Worm (Caenorhabditis elegans) whole organism, L3 larva: ENCODE measurements around the gene Y43B11AR.1.
A peak's percentile ranks its signal among the peaks of the same experiment; 100 is the strongest.

Experiments
- aly-2 ChIP-seq: fragments of 150-350 bp; optimal IDR thresholded peaks from 2 replicates; lab custom pipeline; 2014; ENCODE audit warnings: missing biosample characterization, missing genetic modification characterization
- ama-1 ChIP-seq: fragments of 150-350 bp; optimal IDR thresholded peaks from 2 replicates; lab custom pipeline; 2018
- ceh-16 ChIP-seq: sonication (generic microtip); optimal IDR thresholded peaks from 2 replicates; lab custom pipeline; 2017; ENCODE audit warnings: missing biosample characterization, missing genetic modification characterization
- ceh-9 ChIP-seq: sonication (generic microtip); optimal IDR thresholded peaks from 2 replicates; lab custom pipeline; 2018; ENCODE audit warnings: missing biosample characterization, missing genetic modification characterization
- egl-27 ChIP-seq: sonication (generic microtip); optimal IDR thresholded peaks from 4 replicates; lab custom pipeline; 2017; ENCODE audit warnings: missing biosample characterization, missing genetic modification reagents, missing genetic modification characterization
- egl-5 ChIP-seq: fragments of 150-350 bp; optimal IDR thresholded peaks from 2 replicates; lab custom pipeline; 2017; ENCODE audit warnings: missing biosample characterization, missing genetic modification reagents, missing genetic modification characterization, inconsistent platforms
- elt-2 ChIP-seq: sonication (generic microtip); optimal IDR thresholded peaks from 2 replicates; lab custom pipeline; 2016; ENCODE audit warnings: missing genetic modification reagents, mild to moderate bottlenecking, missing genetic modification characterization, missing compliant biosample characterization
- elt-3 ChIP-seq, 3 experiments: fragments of 150-350 bp in 1 of 3; sonication (generic microtip) in 2 of 3; optimal IDR thresholded peaks; 2 replicates in 2 of 3; 4 replicates in 1 of 3; lab custom pipeline; 2014 to 2017; ENCODE audit warnings: missing biosample characterization in 3 of 3, missing genetic modification characterization in 3 of 3
- eor-1 ChIP-seq, 2 experiments: fragments of 150-350 bp; optimal IDR thresholded peaks; 2 replicates each; lab custom pipeline; 2014 to 2018; ENCODE audit warnings: missing biosample characterization in 2 of 2, missing genetic modification characterization in 2 of 2
- fkh-10 ChIP-seq: sonication (generic microtip); optimal IDR thresholded peaks from 2 replicates; lab custom pipeline; 2017; ENCODE audit warnings: missing biosample characterization, missing genetic modification reagents, missing genetic modification characterization
- hmg-11 ChIP-seq: sonication (generic microtip); optimal IDR thresholded peaks from 2 replicates; lab custom pipeline; 2016; ENCODE audit warnings: missing genetic modification characterization, missing compliant biosample characterization
- lin-15B ChIP-seq: fragments of 150-350 bp; optimal IDR thresholded peaks from 2 replicates; lab custom pipeline; 2014; ENCODE audit warnings: missing biosample characterization, missing genetic modification characterization
- lin-39 ChIP-seq: fragments of 150-350 bp; optimal IDR thresholded peaks from 2 replicates; lab custom pipeline; 2018; ENCODE audit warnings: missing biosample characterization, missing genetic modification reagents, missing genetic modification characterization
- mdl-1 ChIP-seq: fragments of 150-350 bp; optimal IDR thresholded peaks from 2 replicates; lab custom pipeline; 2014; ENCODE audit warnings: missing biosample characterization, missing genetic modification characterization
- mml-1 ChIP-seq: fragments of 150-350 bp; sonication (generic microtip); optimal IDR thresholded peaks from 3 replicates; lab custom pipeline; 2014; ENCODE audit warnings: missing biosample characterization, missing genetic modification characterization
- nfya-1 ChIP-seq: sonication (generic microtip); optimal IDR thresholded peaks from 2 replicates; lab custom pipeline; 2017; ENCODE audit warnings: missing genetic modification characterization, mild to moderate bottlenecking, missing compliant biosample characterization, antibody characterized with exemption, moderate library complexity; ENCODE audit not compliant: insufficient read depth
- nhr-11 ChIP-seq: fragments of 150-350 bp; optimal IDR thresholded peaks from 2 replicates; lab custom pipeline; 2014; ENCODE audit warnings: missing biosample characterization, missing genetic modification characterization
- nhr-23 ChIP-seq: fragments of 150-350 bp; optimal IDR thresholded peaks from 2 replicates; lab custom pipeline; 2014; ENCODE audit warnings: missing biosample characterization, missing genetic modification reagents, missing genetic modification characterization
- nhr-25 ChIP-seq: sonication (generic microtip); optimal IDR thresholded peaks from 2 replicates; lab custom pipeline; 2017; ENCODE audit warnings: missing biosample characterization, missing genetic modification characterization
- nhr-28 ChIP-seq: fragments of 150-350 bp; optimal IDR thresholded peaks from 2 replicates; lab custom pipeline; 2014; ENCODE audit warnings: missing biosample characterization, missing genetic modification characterization
- nhr-43 ChIP-seq: sonication (generic microtip); optimal IDR thresholded peaks from 2 replicates; lab custom pipeline; 2016; ENCODE audit warnings: mild to moderate bottlenecking, missing genetic modification characterization, missing compliant biosample characterization; ENCODE audit not compliant: poor library complexity, severe bottlenecking
- nhr-67 ChIP-seq: fragments of 150-350 bp; optimal IDR thresholded peaks from 2 replicates; lab custom pipeline; 2014; ENCODE audit warnings: missing biosample characterization, missing genetic modification characterization
- nhr-76 ChIP-seq: fragments of 150-350 bp; sonication (generic microtip); optimal IDR thresholded peaks from 5 replicates; lab custom pipeline; 2014; ENCODE audit warnings: missing biosample characterization, missing genetic modification characterization
- nhr-77 ChIP-seq: fragments of 150-350 bp; optimal IDR thresholded peaks from 2 replicates; lab custom pipeline; 2014; ENCODE audit warnings: missing biosample characterization, missing genetic modification characterization
- pha-4 ChIP-seq: fragments of 150-350 bp; optimal IDR thresholded peaks from 2 replicates; lab custom pipeline; 2014; ENCODE audit warnings: missing biosample characterization, missing genetic modification reagents, missing genetic modification characterization
- pqm-1 ChIP-seq: fragments of 150-350 bp; optimal IDR thresholded peaks from 2 replicates; lab custom pipeline; 2017; ENCODE audit warnings: missing biosample characterization, missing genetic modification characterization, inconsistent platforms
- sea-2 ChIP-seq: fragments of 150-350 bp; sonication (generic microtip); optimal IDR thresholded peaks from 4 replicates; lab custom pipeline; 2014; ENCODE audit warnings: missing biosample characterization, missing genetic modification reagents, missing genetic modification characterization
- snpc-4 ChIP-seq: fragments of 150-350 bp; optimal IDR thresholded peaks from 2 replicates; lab custom pipeline; 2014; ENCODE audit warnings: missing biosample characterization, missing genetic modification characterization
- unc-39 ChIP-seq: sonication (generic microtip); optimal IDR thresholded peaks from 4 replicates; lab custom pipeline; 2017; ENCODE audit warnings: missing biosample characterization, missing genetic modification characterization
- unc-62 ChIP-seq: fragments of 150-350 bp; sonication (generic microtip); optimal IDR thresholded peaks from 4 replicates; lab custom pipeline; 2014; ENCODE audit warnings: missing biosample characterization, missing genetic modification reagents, missing genetic modification characterization
- ztf-11 ChIP-seq: fragments of 150-350 bp; optimal IDR thresholded peaks from 2 replicates; lab custom pipeline; 2014; ENCODE audit warnings: missing biosample characterization, missing genetic modification characterization
- ztf-4 ChIP-seq: fragments of 150-350 bp; optimal IDR thresholded peaks from 2 replicates; lab custom pipeline; 2014; ENCODE audit warnings: missing biosample characterization, missing genetic modification characterization

Gene Y43B11AR.1

ce11 chrIV:7094216-7094758 is 13.0 kb downstream of the Y43B11AR.1 start, which contains the start of gene deb-1:
Gene deb-1 (minus strand): TSS chrIV:7094266.
- no peak for TF ChIP-seq nhr-77 (tag; lab: Kevin White, UChicago)
- TF ChIP-seq ztf-11 (tag; lab: Kevin White, UChicago): no peak
- TF ChIP-seq elt-2 (tag; lab: Kevin White, UChicago): peak; percentile 75
- no peak for TF ChIP-seq ama-1 (lab: Kevin White, UChicago)
- TF ChIP-seq pqm-1 (tag; lab: Kevin White, UChicago): peak; percentile 24
- TF ChIP-seq pha-4 (tag; lab: Kevin White, UChicago): peak; percentile 85
- TF ChIP-seq nhr-67 (tag; lab: Kevin White, UChicago): no peak
- no peak for TF ChIP-seq aly-2 (tag; lab: Kevin White, UChicago)
- no peak for TF ChIP-seq sea-2 (GFP tag; lab: Kevin White, UChicago)

- peak; percentile 72 for TF ChIP-seq nhr-23 (tag; lab: Kevin White, UChicago)
- TF ChIP-seq ceh-9 (tag; lab: Kevin White, UChicago): no peak
- TF ChIP-seq mml-1 (tag; lab: Kevin White, UChicago): no peak
- TF ChIP-seq eor-1 (tag; optimal IDR thresholded peaks at IDR 0.05; lab: Kevin White, UChicago): no peak
- TF ChIP-seq pha-4 (tag; lab: Kevin White, UChicago): peak; percentile 24
- TF ChIP-seq snpc-4 (tag; lab: Kevin White, UChicago): peak; percentile 43
- TF ChIP-seq, all 47 proteins: peak for 3
Measured at ce11 chrIV:7095396-7095964, 14.2 kb downstream of the Y43B11AR.1 start.

- TF ChIP-seq nfya-1: no peak
- peak; percentile 0 for TF ChIP-seq lin-39 (tag; lab: Kevin White, UChicago)
- TF ChIP-seq, all 47 proteins: peak for 1
Measured at ce11 chrIV:7096097-7096496, 14.8 kb downstream of the Y43B11AR.1 start.

- no peak for TF ChIP-seq ceh-16 (tag; lab: Kevin White, UChicago)
- TF ChIP-seq nhr-28 (tag; lab: Kevin White, UChicago): no peak
- TF ChIP-seq egl-27: no peak
- no peak for TF ChIP-seq hmg-11
- no peak for TF ChIP-seq fkh-10 (GFP tag; lab: Kevin White, UChicago)
- TF ChIP-seq nhr-67 (tag; lab: Kevin White, UChicago): no peak
- TF ChIP-seq nhr-76 (tag; lab: Kevin White, UChicago): no peak
- no peak for TF ChIP-seq elt-3 (tag; optimal IDR thresholded peaks at IDR 0.05; lab: Kevin White, UChicago)
- TF ChIP-seq ceh-9 (tag; lab: Kevin White, UChicago): no peak
- no peak for TF ChIP-seq nhr-23 (tag; lab: Kevin White, UChicago)
- TF ChIP-seq unc-39 (tag; lab: Kevin White, UChicago): no peak
- no peak for TF ChIP-seq ztf-4 (tag; lab: Kevin White, UChicago)
Measured at ce11 chrIV:7097450-7097849, 16.1 kb downstream of the Y43B11AR.1 start.

ce11 chrIV:7098509-7099065 is 17.3 kb downstream of the Y43B11AR.1 start, which contains the start of gene ZC477.4:
Gene ZC477.4 (minus strand): TSS chrIV:7098784.
- TF ChIP-seq nhr-76 (tag; lab: Kevin White, UChicago): no peak
- peak; percentile 31 for TF ChIP-seq nfya-1

- no peak for TF ChIP-seq unc-62
- TF ChIP-seq egl-5 (tag; lab: Kevin White, UChicago): peak; percentile 39
- TF ChIP-seq nfya-1: peak; percentile 6
- TF ChIP-seq mdl-1 (tag; lab: Kevin White, UChicago): no peak
- TF ChIP-seq elt-3 (tag; optimal IDR thresholded peaks at IDR 0.05; lab: Kevin White, UChicago): no peak
- TF ChIP-seq aly-2 (tag; lab: Kevin White, UChicago): no peak
- peak; percentile 53 for TF ChIP-seq pha-4 (tag; lab: Kevin White, UChicago)
- TF ChIP-seq nhr-11 (tag; lab: Kevin White, UChicago): no peak
- no peak for TF ChIP-seq nhr-43 (tag; lab: Kevin White, UChicago)
- TF ChIP-seq lin-15B (tag; lab: Kevin White, UChicago): no peak
- TF ChIP-seq ama-1 (lab: Kevin White, UChicago): no peak
- TF ChIP-seq ceh-9 (tag; lab: Kevin White, UChicago): no peak
- no peak for TF ChIP-seq nhr-77 (tag; lab: Kevin White, UChicago)
- no peak for TF ChIP-seq nhr-67 (tag; lab: Kevin White, UChicago)
- no peak for TF ChIP-seq nhr-25 (tag; lab: Kevin White, UChicago)
- no peak for TF ChIP-seq pqm-1 (tag; lab: Kevin White, UChicago)
- TF ChIP-seq lin-39 (tag; lab: Kevin White, UChicago): peak; percentile 34
- TF ChIP-seq egl-27: no peak
Measured at ce11 chrIV:7099377-7099776, 18.1 kb downstream of the Y43B11AR.1 start.
